Fruit fly (Drosophila melanogaster) whole organism: ENCODE results near the gene Fnta.

Experiments used
- CG8478 ChIP-seq: fragments of >200 bp; optimal IDR thresholded peaks from 2 replicates; lab custom pipeline; 2018; ENCODE audit warnings: inconsistent platforms
- Dll ChIP-seq: fragments of >200 bp; optimal IDR thresholded peaks from 2 replicates; lab custom pipeline; 2017
- EcR ChIP-seq, 2 experiments: fragments of >200 bp; optimal IDR thresholded peaks; 2 replicates each; lab custom pipeline; 2017; ENCODE audit warnings: missing biosample characterization in 2 of 2, missing genetic modification characterization in 2 of 2, missing genetic modification reagents in 2 of 2
- pan ChIP-seq: fragments of >200 bp; optimal IDR thresholded peaks from 2 replicates; lab custom pipeline; 2017
- psq ChIP-seq: fragments of >200 bp; optimal IDR thresholded peaks from 2 replicates; lab custom pipeline; 2017
- usp ChIP-seq: fragments of >200 bp; optimal IDR thresholded peaks from 2 replicates; lab custom pipeline; 2017; ENCODE audit warnings: missing biosample characterization, missing genetic modification characterization, mixed read lengths

Gene Fnta

dm6 chr2L:4818056-4818455, 12.4 kb downstream of the Fnta start, which contains the start of gene CG3225:
TSS of gene CG3225 (minus strand) at chr2L:4818245.
- TF ChIP-seq pan (lab: Kevin White, UChicago), result no peak
- no peak for TF ChIP-seq Dll
- TF ChIP-seq EcR (GFP tag; optimal IDR thresholded peaks at IDR 0.05; lab: Kevin White, UChicago), result no peak
- no peak for TF ChIP-seq psq (lab: Kevin White, UChicago)
- TF ChIP-seq usp (GFP tag; lab: Kevin White, UChicago), result no peak
- TF ChIP-seq CG8478 (lab: Kevin White, UChicago), result no peak

DNA sequence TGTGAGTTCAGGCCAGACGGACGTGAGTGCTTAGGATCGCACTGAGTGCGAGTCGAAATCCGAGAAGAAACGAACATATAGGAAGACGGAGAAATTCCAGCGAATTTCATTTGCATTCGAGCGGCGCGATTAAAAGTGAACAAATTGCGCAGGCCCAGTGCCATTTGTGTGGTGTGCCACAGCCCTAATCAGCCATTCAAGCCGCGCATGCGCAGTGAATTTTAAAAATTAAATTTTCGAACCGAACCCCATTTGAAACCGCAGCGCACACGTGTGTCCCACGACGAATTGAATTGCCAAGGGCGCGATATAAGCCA, 17.5 kb downstream of the Fnta start:
- TF ChIP-seq psq (lab: Kevin White, UChicago) (no peak), CG8478 (lab: Kevin White, UChicago) (no peak), pan (lab: Kevin White, UChicago) (no peak), Dll (no peak), usp (GFP tag; lab: Kevin White, UChicago) (no peak), EcR (GFP tag; optimal IDR thresholded peaks at IDR 0.05; lab: Kevin White, UChicago) (no peak)

dm6 chr2L:4812261-4813022, 18.1 kb downstream of the Fnta start, which contains the start of gene CG15629:
TSS of gene CG15629 (plus strand) at chr2L:4813009.
- TF ChIP-seq EcR (GFP tag; optimal IDR thresholded peaks at IDR 0.05; lab: Kevin White, UChicago) (no peak), psq (lab: Kevin White, UChicago) (no peak), Dll (no peak), CG8478 (lab: Kevin White, UChicago) (no peak), pan (lab: Kevin White, UChicago) (no peak), usp (GFP tag; lab: Kevin White, UChicago) (no peak)

DNA sequence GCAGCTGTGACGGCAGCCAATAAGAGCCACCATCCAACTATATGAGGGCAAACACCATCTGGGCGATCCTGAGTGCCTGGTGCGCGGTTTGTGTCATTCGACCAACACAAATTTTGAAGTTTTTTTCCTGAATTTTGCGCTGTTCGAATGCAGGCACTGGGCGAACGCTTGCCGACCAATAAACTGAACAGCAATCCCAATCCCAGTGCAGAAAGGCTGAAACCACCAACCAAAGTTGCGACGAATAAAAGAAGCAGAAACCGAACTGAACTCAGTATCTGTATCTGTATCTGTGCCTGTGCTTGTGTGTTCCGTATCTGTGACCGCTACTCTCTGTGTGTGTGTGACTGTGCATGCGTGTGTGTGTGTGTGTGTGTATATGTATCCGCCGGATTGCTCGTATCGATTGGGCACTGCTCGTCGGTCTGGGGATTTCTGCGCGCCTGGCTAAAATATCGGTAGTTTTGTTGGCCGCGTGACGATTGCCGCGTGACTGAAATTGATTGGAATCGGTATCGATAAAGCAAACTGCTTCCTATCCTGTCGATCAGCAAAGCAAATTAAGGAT, 18.9 kb downstream of the Fnta start:
- no peak for TF ChIP-seq usp (GFP tag; lab: Kevin White, UChicago)
- peak in 1 of 2 experiments; percentile 46 for TF ChIP-seq EcR (GFP tag; optimal IDR thresholded peaks at IDR 0.05; lab: Kevin White, UChicago)
- TF ChIP-seq CG8478 (lab: Kevin White, UChicago), result peak; percentile 89

DNA sequence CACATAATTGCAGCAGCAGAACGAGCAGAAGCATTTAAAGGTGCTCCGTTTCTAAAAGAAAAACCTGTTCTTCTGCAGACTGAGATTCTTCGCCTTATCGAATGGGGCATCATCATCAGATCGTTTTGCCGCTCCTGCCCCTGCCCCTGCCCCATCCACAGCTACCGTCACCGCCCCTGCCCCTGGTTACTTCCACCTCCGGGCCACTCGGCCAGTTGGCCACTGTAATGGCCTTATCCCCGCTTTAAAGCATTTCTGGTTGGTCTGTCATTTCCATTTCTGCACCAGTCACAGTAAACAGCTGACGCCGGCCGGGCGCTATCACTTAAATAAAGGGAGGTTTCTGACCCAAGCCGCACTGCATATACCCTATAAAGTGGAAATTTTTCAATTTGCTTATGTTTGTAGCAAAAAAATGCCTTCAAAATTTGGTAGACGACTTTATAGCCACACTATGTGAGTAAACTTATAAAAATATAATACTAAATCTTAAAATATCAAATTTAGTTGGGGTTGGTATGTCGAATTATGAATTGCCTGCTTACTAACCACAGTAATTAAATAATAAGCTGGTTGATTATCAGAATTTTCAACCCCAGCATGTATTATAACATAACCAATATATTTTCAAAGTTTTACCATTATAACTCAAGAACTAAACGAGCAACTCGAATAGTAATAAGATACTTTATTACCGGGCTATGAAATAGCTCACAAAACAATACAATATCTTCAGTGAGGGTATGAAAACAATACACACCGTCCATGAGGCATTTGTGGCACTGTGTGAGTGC, 19.6 kb downstream of the Fnta start:
- no peak for TF ChIP-seq pan (lab: Kevin White, UChicago)
- TF ChIP-seq CG8478 (lab: Kevin White, UChicago), result no peak
- TF ChIP-seq psq (lab: Kevin White, UChicago), result no peak
- peak; percentile 58 for TF ChIP-seq Dll
- TF ChIP-seq EcR (GFP tag; optimal IDR thresholded peaks at IDR 0.05; lab: Kevin White, UChicago), result peak in 1 of 2 experiments; percentile 28

DNA sequence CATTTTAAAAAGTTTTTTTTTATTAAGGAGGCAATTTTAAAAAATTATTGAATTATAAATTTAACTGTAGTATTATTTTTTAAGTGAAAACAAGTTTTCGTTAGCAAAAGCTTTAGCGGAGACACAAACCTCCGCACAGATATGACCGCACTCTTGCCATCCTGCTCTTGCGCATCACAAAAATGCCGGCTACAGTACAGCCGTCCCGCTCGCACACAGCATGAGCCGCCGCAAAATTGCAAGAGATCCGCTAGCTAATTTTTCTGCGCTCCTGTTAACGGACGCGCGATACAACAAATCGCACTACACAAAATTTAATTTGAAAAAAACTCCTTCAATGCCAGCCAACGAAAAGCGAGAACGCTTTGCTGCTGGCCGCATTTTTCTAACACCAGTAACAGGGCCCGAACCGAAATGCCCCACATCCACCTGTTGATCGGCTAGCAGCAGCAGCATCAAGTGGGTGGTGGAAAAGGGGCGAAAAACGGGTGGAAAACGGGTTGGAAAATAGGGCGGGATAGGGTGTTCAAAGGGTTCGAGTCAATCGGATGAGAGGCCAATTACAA, 20.4 kb downstream of the Fnta start:
- no peak for TF ChIP-seq pan (lab: Kevin White, UChicago)
- TF ChIP-seq usp (GFP tag; lab: Kevin White, UChicago), result no peak
- peak; percentile 79 for TF ChIP-seq CG8478 (lab: Kevin White, UChicago)
- TF ChIP-seq EcR (GFP tag; optimal IDR thresholded peaks at IDR 0.05; lab: Kevin White, UChicago), result no peak
- no peak for TF ChIP-seq psq (lab: Kevin White, UChicago)
- TF ChIP-seq Dll, result no peak

DNA sequence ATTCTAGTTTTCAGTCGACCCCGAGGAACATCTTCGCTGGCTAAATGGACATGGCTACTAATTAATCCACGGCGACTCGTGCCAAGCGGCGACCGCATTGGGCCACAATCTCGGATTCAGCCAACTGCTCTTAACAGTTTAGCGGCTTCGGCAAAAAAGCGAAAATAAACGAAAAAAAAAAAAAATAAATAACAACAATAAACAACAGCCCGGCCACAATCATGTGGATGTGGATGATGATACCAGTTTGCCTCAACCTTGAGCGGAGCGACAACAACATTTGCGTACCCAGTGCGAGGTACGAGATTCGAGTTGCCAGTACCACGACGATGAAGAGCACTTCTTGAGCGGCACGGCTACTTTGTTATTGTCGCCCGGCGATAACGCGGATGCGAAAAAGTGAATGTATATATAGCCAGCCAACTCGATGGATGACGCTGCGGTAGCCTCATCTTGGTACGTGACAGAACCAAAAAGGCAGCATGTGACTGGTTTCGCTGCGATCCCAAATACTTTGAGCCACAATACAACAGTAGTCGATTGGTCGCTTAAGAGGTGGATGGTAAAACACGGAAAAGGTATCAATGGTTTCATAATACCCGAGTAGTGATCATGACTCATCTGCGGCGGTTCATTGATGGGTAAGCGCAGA, 22.4 kb downstream of the Fnta start:
- TF ChIP-seq CG8478 (lab: Kevin White, UChicago), result no peak
- no peak for TF ChIP-seq usp (GFP tag; lab: Kevin White, UChicago)
- TF ChIP-seq pan (lab: Kevin White, UChicago), result no peak
- no peak for TF ChIP-seq EcR (GFP tag; optimal IDR thresholded peaks at IDR 0.05; lab: Kevin White, UChicago)
- no peak for TF ChIP-seq psq (lab: Kevin White, UChicago)
- TF ChIP-seq Dll, result no peak

DNA sequence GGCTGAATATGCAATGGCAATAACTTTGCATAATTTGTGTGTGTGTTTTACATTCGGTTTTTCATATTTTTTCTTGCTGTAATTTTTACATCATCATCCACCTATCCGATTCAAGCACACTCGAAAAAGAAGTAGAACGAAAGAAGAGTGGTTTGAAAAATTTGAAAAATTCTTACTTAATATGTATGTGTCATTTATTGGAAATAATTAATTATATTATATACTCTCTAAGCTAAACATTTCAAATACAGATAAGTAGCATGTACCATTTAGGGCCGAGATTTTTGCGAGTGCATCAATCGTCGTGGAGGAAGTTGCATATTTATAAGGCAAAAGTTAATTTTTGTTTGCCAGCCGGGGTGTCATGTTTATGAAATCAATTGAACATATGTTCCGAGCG, 24.4 kb downstream of the Fnta start:
- TF ChIP-seq CG8478 (lab: Kevin White, UChicago) (no peak), pan (lab: Kevin White, UChicago) (no peak), EcR (GFP tag; optimal IDR thresholded peaks at IDR 0.05; lab: Kevin White, UChicago) (no peak), Dll (no peak), usp (GFP tag; lab: Kevin White, UChicago) (no peak), psq (lab: Kevin White, UChicago) (no peak)

DNA sequence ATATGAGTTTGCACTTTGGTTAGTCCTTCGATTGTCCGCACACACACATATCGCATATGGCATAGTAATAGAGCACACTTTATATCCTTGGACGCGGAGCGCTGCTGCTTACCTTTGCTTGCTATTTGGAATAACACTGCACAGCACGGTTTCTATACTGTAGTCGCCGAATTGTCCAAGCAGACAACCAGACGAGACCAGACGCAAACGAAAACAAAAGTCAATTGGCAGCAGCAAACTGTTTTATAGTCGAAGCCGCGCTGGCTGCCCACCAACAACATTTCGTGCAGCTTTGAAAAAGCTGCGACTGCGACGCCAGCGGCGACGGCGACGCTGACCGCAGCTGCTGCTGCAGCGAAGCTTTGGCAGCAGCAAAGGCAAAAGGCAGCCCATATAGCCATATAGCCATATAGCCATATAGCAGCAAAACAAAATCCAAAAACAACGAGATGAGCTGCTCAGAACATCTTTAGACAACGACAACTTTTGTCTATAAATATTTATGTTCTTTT, 28.7 kb downstream of the Fnta start, which contains the start of gene slf:
TSS of gene slf (minus strand) at position 219 of the 512 bp plus-strand sequence.
- TF ChIP-seq usp (GFP tag; lab: Kevin White, UChicago) (no peak), EcR (GFP tag; optimal IDR thresholded peaks at IDR 0.05; lab: Kevin White, UChicago) (no peak), psq (lab: Kevin White, UChicago) (no peak), CG8478 (lab: Kevin White, UChicago) (no peak)

dm6 chr2L:4800033-4800432, 30.5 kb downstream of the Fnta start:
- TF ChIP-seq psq (lab: Kevin White, UChicago) (no peak), CG8478 (lab: Kevin White, UChicago) (no peak), Dll (no peak), EcR (GFP tag; optimal IDR thresholded peaks at IDR 0.05; lab: Kevin White, UChicago) (no peak), usp (GFP tag; lab: Kevin White, UChicago) (no peak), pan (lab: Kevin White, UChicago) (no peak)
